Fruit fly (Drosophila melanogaster): ENCODE measurements around the gene CG3719.

CG3719 gene

dm6 chrX:1370104-1370802, 10.0 kb downstream of the CG3719 start, which contains the start of gene ssx (continued):
- peak; percentile 84 for TF ChIP-seq MESR4 (GFP tag; optimal IDR thresholded peaks at IDR 0.05)
- TF ChIP-seq zfh2 (GFP tag; optimal IDR thresholded peaks at IDR 0.05): peak; percentile 38
- TF ChIP-seq Hr51 (GFP tag; optimal IDR thresholded peaks at IDR 0.05): peak in 1 of 2 experiments; percentile 32
- TF ChIP-seq jigr1 (GFP tag; IDR thresholded peaks at IDR 0.05): no peak
- peak; percentile 69 for TF ChIP-seq ci (GFP tag; IDR thresholded peaks at IDR 0.05)
- TF ChIP-seq mam (GFP tag; optimal IDR thresholded peaks at IDR 0.05): peak; percentile 42
- no peak for TF ChIP-seq CG2875 (GFP tag; optimal IDR thresholded peaks at IDR 0.05)
- peak; percentile 23 for TF ChIP-seq exex (tag; optimal IDR thresholded peaks at IDR 0.05)
- peak; percentile 58 for TF ChIP-seq CG15601 (tag; optimal IDR thresholded peaks at IDR 0.05)
- TF ChIP-seq Atf6 (GFP tag; IDR thresholded peaks at IDR 0.05): peak; percentile 42; the same call in 1 of the 2 replicates
- TF ChIP-seq lilli (GFP tag; optimal IDR thresholded peaks at IDR 0.05): peak; percentile 62
- TF ChIP-seq CG17385 (GFP tag; optimal IDR thresholded peaks at IDR 0.05): peak; percentile 33
- TF ChIP-seq CG15073 (GFP tag; optimal IDR thresholded peaks at IDR 0.05): no peak
- TF ChIP-seq shn (GFP tag; optimal IDR thresholded peaks at IDR 0.05): peak; percentile 65
- TF ChIP-seq CG17829 (tag; optimal IDR thresholded peaks at IDR 0.05): peak; percentile 26
- TF ChIP-seq CG5245 (GFP tag; optimal IDR thresholded peaks at IDR 0.05): no peak
- TF ChIP-seq sob (GFP tag; IDR thresholded peaks at IDR 0.05): peak; percentile 42; the same call in 1 of the 2 replicates
- TF ChIP-seq CG3281 (GFP tag; optimal IDR thresholded peaks at IDR 0.05): no peak
- TF ChIP-seq HLH4C (GFP tag; IDR thresholded peaks at IDR 0.05; ENCODE audit: partially characterized antibody): peak; percentile 97
- TF ChIP-seq CG34376 (GFP tag; optimal IDR thresholded peaks at IDR 0.05): no peak
- TF ChIP-seq CG7357 (GFP tag; IDR thresholded peaks at IDR 0.05): no peak
- peak in 1 of 2 experiments; percentile 22 for TF ChIP-seq crp (GFP tag; optimal IDR thresholded peaks at IDR 0.05)
- TF ChIP-seq CG5953 (GFP tag; IDR thresholded peaks at IDR 0.05): 0 out of 2 replicates have a peak, but pooled peaks have one; percentile 46
- TF ChIP-seq Lhr (GFP tag; optimal IDR thresholded peaks at IDR 0.05): peak; percentile 15
- TF ChIP-seq Side (GFP tag; optimal IDR thresholded peaks at IDR 0.05): peak; percentile 40
- peak; percentile 45 for TF ChIP-seq tin (GFP tag; optimal IDR thresholded peaks at IDR 0.05)
- no peak for TF ChIP-seq CG13894 (tag; optimal IDR thresholded peaks at IDR 0.05)
- peak; percentile 21 for TF ChIP-seq CHES-1-like (GFP tag; optimal IDR thresholded peaks at IDR 0.05)
- no peak for TF ChIP-seq rib (GFP tag; IDR thresholded peaks at IDR 0.05)
- TF ChIP-seq pfk (GFP tag; optimal IDR thresholded peaks at IDR 0.05): no peak
- TF ChIP-seq tll (GFP tag; optimal IDR thresholded peaks at IDR 0.05): peak in 1 of 2 experiments; percentile 79
- TF ChIP-seq CG9437 (GFP tag; optimal IDR thresholded peaks at IDR 0.05): peak; percentile 1
- peak; percentile 33 for TF ChIP-seq CG9727 (GFP tag; optimal IDR thresholded peaks at IDR 0.05)
- TF ChIP-seq vvl (GFP tag; IDR thresholded peaks at IDR 0.05): peak; percentile 52
- peak; percentile 12 for TF ChIP-seq CG8089 (GFP tag; optimal IDR thresholded peaks at IDR 0.05)
- TF ChIP-seq CG12942 (GFP tag; optimal IDR thresholded peaks at IDR 0.05): peak; percentile 39
- peak; percentile 14 for TF ChIP-seq bab2 (GFP tag; optimal IDR thresholded peaks at IDR 0.05)
- TF ChIP-seq zfh1 (GFP tag; IDR thresholded peaks at IDR 0.05): peak; percentile 58; the same call in 2 of the 3 replicates
- peak; percentile 88; the same call in 1 of the 2 replicates for TF ChIP-seq tna (GFP tag; IDR thresholded peaks at IDR 0.05; ENCODE audit: partially characterized antibody)
- TF ChIP-seq CG8478 (optimal IDR thresholded peaks at IDR 0.05): peak; percentile 63
- peak; percentile 85 for TF ChIP-seq CG6791 (GFP tag; IDR thresholded peaks at IDR 0.05; ENCODE audit: partially characterized antibody)
- TF ChIP-seq CG2199 (GFP tag; IDR thresholded peaks at IDR 0.05): no peak
- peak; percentile 34; the same call in 1 of the 2 replicates for TF ChIP-seq chm (GFP tag; IDR thresholded peaks at IDR 0.05)
- peak; percentile 56 for TF ChIP-seq CG1603 (tag; optimal IDR thresholded peaks at IDR 0.05)
- no peak for TF ChIP-seq fu2 (GFP tag; optimal IDR thresholded peaks at IDR 0.05)
- TF ChIP-seq Camta (GFP tag; optimal IDR thresholded peaks at IDR 0.05): peak; percentile 39
- TF ChIP-seq Opbp (GFP tag; IDR thresholded peaks at IDR 0.05; ENCODE audit: partially characterized antibody): peak; percentile 80; the same call in 2 of the 3 replicates
- peak; percentile 60; the same call in 1 of the 3 replicates for TF ChIP-seq dysf (GFP tag; IDR thresholded peaks at IDR 0.05)
- TF ChIP-seq CG12071 (GFP tag; optimal IDR thresholded peaks at IDR 0.05): no peak

Measured in whole organism, embryonic.